ENCODE assay signal across 2 fruit fly cellular contexts in genomic region chr3L:19199680-19200278, dm6.
A peak's percentile ranks its signal among the peaks of the same experiment; 100 is the strongest.
TF ChIP-seq lines count a peak whose summit lies in the region.

No protein-coding gene starts in this region.

- no peak for TF ChIP-seq CTCF in whole organism, embryonic (GFP tag; optimal IDR thresholded peaks at IDR 0.05; lab: Kevin White, UChicago)

TF ChIP-seq in whole organism, embryonic, 481 proteins besides CTCF, POLR2A, EP300 and RAD21:
- TF ChIP-seq CG15269 (tag; optimal IDR thresholded peaks at IDR 0.05; lab: Kevin White, UChicago) (peak; percentile 5), ham (GFP tag; IDR thresholded peaks at IDR 0.05; lab: Robert Waterston, UW) (no peak), B-H2 (GFP tag; optimal IDR thresholded peaks at IDR 0.05; lab: Kevin White, UChicago) (peak; percentile 30), CG7372 (GFP tag; IDR thresholded peaks at IDR 0.05; lab: Robert Waterston, UW) (0 out of 2 replicates have a peak, but pooled peaks have one; percentile 23), CG10543 (GFP tag; optimal IDR thresholded peaks at IDR 0.05; lab: Kevin White, UChicago) (peak; percentile 50), sqz (GFP tag; optimal IDR thresholded peaks at IDR 0.05; lab: Kevin White, UChicago) (peak; percentile 79), vvl (GFP tag; IDR thresholded peaks at IDR 0.05; lab: Robert Waterston, UW) (peak; percentile 51; the same call in 1 of the 2 replicates), kni (GFP tag; optimal IDR thresholded peaks at IDR 0.05; lab: Kevin White, UChicago) (peak; percentile 29), HLH4C (GFP tag; IDR thresholded peaks at IDR 0.05; lab: Robert Waterston, UW; ENCODE audit: partially characterized antibody) (no peak), ssp (GFP tag; IDR thresholded peaks at IDR 0.05; lab: Robert Waterston, UW) (no peak), Med (GFP tag; lab: Kevin White, UChicago) (peak; percentile 57), CG12769 (tag; optimal IDR thresholded peaks at IDR 0.05; lab: Kevin White, UChicago) (peak; percentile 50), chinmo (GFP tag; IDR thresholded peaks at IDR 0.05; lab: Robert Waterston, UW; ENCODE audit: partially characterized antibody) (peak; percentile 84; the same call in 2 of the 4 replicates), sd (tag; optimal IDR thresholded peaks at IDR 0.05; lab: Kevin White, UChicago) (peak; percentile 60), so (GFP tag; IDR thresholded peaks at IDR 0.05; lab: Robert Waterston, UW) (0 out of 3 replicates have a peak, but pooled peaks have one; percentile 31), CG4282 (GFP tag; optimal IDR thresholded peaks at IDR 0.05; lab: Kevin White, UChicago) (no peak), CG13894 (tag; optimal IDR thresholded peaks at IDR 0.05; lab: Kevin White, UChicago) (peak; percentile 52), CG6175 (GFP tag; IDR thresholded peaks at IDR 0.05; lab: Robert Waterston, UW) (peak; percentile 93), abd-A (tag; optimal IDR thresholded peaks at IDR 0.05; lab: Kevin White, UChicago) (peak; percentile 96), emc (GFP tag; optimal IDR thresholded peaks at IDR 0.05; lab: Kevin White, UChicago) (no peak), pzg (GFP tag; optimal IDR thresholded peaks at IDR 0.05; lab: Kevin White, UChicago) (no peak)

TF ChIP-seq in whole organism, prepupa, 60 proteins besides CTCF, POLR2A, EP300 and RAD21:
- no peak for TF ChIP-seq Sox102F (GFP tag; optimal IDR thresholded peaks at IDR 0.05; lab: Kevin White, UChicago)
- TF ChIP-seq Sox15 (GFP tag; optimal IDR thresholded peaks at IDR 0.05; lab: Kevin White, UChicago): no peak
- no peak for TF ChIP-seq CG32006 (GFP tag; optimal IDR thresholded peaks at IDR 0.05; lab: Kevin White, UChicago)
- TF ChIP-seq cyc (GFP tag; optimal IDR thresholded peaks at IDR 0.05; lab: Kevin White, UChicago): no peak
- TF ChIP-seq Lpt (GFP tag; optimal IDR thresholded peaks at IDR 0.05; lab: Kevin White, UChicago): no peak
- TF ChIP-seq CG3919 (GFP tag; optimal IDR thresholded peaks at IDR 0.05; lab: Kevin White, UChicago): no peak
- peak; percentile 35 for TF ChIP-seq svp (GFP tag; lab: Kevin White, UChicago)
- TF ChIP-seq eg (GFP tag; IDR thresholded peaks at IDR 0.05; lab: Robert Waterston, UW): peak; percentile 34; the same call in 1 of the 3 replicates
- TF ChIP-seq acj6 (GFP tag; optimal IDR thresholded peaks at IDR 0.05; lab: Kevin White, UChicago): no peak
- TF ChIP-seq Hr4 (GFP tag; optimal IDR thresholded peaks at IDR 0.05; lab: Kevin White, UChicago): no peak
TF ChIP-seq in whole organism, prepupa: peak in this region for 2.
